Worm (Caenorhabditis elegans) whole organism, L4 larva: ENCODE results near the gene ccdc-47.

Source experiments
- F10B5.3 ChIP-seq: sonication (generic microtip); optimal IDR thresholded peaks from 2 replicates; lab custom pipeline; 2016; ENCODE audit warnings: mild to moderate bottlenecking, missing genetic modification characterization, missing compliant biosample characterization
- F26F4.8 ChIP-seq: fragments of 200-800 bp; sonication (Bioruptor generic); conservative IDR thresholded peaks from 2 replicates; pipeline ENCODE4 v1.3.6; 2022; ENCODE audit warnings: missing genetic modification characterization, missing compliant biosample characterization
- F37D6.2 ChIP-seq: sonication (generic microtip); optimal IDR thresholded peaks from 2 replicates; lab custom pipeline; 2016; ENCODE audit warnings: mild to moderate bottlenecking, missing genetic modification characterization, missing compliant biosample characterization
- F49E8.2 ChIP-seq: sonication (generic microtip); optimal IDR thresholded peaks from 2 replicates; lab custom pipeline; 2016; ENCODE audit warnings: missing compliant biosample characterization, mild to moderate bottlenecking, missing genetic modification characterization, borderline replicate concordance
- R02D3.7 ChIP-seq: fragments of 150-350 bp; sonication (generic microtip); optimal IDR thresholded peaks from 3 replicates; lab custom pipeline; 2014; ENCODE audit warnings: missing biosample characterization, missing genetic modification characterization
- T20F7.1 ChIP-seq: fragments of 200-800 bp; sonication (Bioruptor generic); optimal IDR thresholded peaks from 2 replicates; lab custom pipeline; 2018; ENCODE audit warnings: mild to moderate bottlenecking, missing genetic modification characterization, missing compliant biosample characterization
- T26A8.4 ChIP-seq: fragments of 200-800 bp; sonication (Bioruptor generic); IDR thresholded peaks from 2 replicates; pipeline ENCODE4 v1.3.6; 2022; ENCODE audit warnings: missing genetic modification characterization, missing compliant biosample characterization
- Y105C5A.15 ChIP-seq: fragments of 200-800 bp; sonication (Bioruptor generic); IDR thresholded peaks from 2 replicates; pipeline ENCODE4 v1.3.6; 2022; ENCODE audit warnings: missing genetic modification characterization, missing compliant biosample characterization
- Y5F2A.4 ChIP-seq: fragments of 200-800 bp; sonication (Bioruptor generic); optimal IDR thresholded peaks from 2 replicates; lab custom pipeline; 2018; ENCODE audit warnings: mild to moderate bottlenecking, missing genetic modification characterization, missing compliant biosample characterization
- Y75B8A.6 ChIP-seq: fragments of 200-800 bp; sonication (Bioruptor generic); IDR thresholded peaks from 2 replicates; pipeline ENCODE4 v1.3.6; 2022; ENCODE audit warnings: missing genetic modification reagents, missing genetic modification characterization, missing compliant biosample characterization
- ZK337.2 ChIP-seq: fragments of 200-800 bp; sonication (Bioruptor generic); IDR thresholded peaks from 2 replicates; pipeline ENCODE4 v1.3.6; 2022; ENCODE audit warnings: missing genetic modification reagents, missing genetic modification characterization, missing compliant biosample characterization
- arid-1 ChIP-seq: fragments of 200-800 bp; sonication (Bioruptor generic); conservative IDR thresholded peaks from 2 replicates; pipeline ENCODE4 v1.3.6; 2022; ENCODE audit warnings: missing genetic modification reagents, missing genetic modification characterization, missing compliant biosample characterization
- attf-4 ChIP-seq: sonication (generic microtip); optimal IDR thresholded peaks from 3 replicates; lab custom pipeline; 2017; ENCODE audit warnings: missing biosample characterization, missing genetic modification characterization
- ceh-62 ChIP-seq: sonication (generic microtip); optimal IDR thresholded peaks from 2 replicates; lab custom pipeline; 2017; ENCODE audit warnings: missing biosample characterization, missing genetic modification characterization
- ceh-82 ChIP-seq: sonication (generic microtip); optimal IDR thresholded peaks from 2 replicates; lab custom pipeline; 2017; ENCODE audit warnings: missing biosample characterization, missing genetic modification characterization
- ctbp-1 ChIP-seq: fragments of 200-800 bp; sonication (Bioruptor generic); IDR thresholded peaks from 2 replicates; pipeline ENCODE4 v1.3.6; 2022; ENCODE audit warnings: missing genetic modification reagents, missing genetic modification characterization, missing compliant biosample characterization
- daf-12 ChIP-seq: fragments of 150-350 bp; optimal IDR thresholded peaks from 2 replicates; lab custom pipeline; 2014; ENCODE audit warnings: missing biosample characterization, missing genetic modification reagents, missing genetic modification characterization
- dmd-6 ChIP-seq: fragments of 200-800 bp; sonication (Bioruptor generic); IDR thresholded peaks from 2 replicates; pipeline ENCODE4 v1.3.6; 2022; ENCODE audit warnings: missing genetic modification reagents, missing genetic modification characterization, missing compliant biosample characterization
- dmd-8 ChIP-seq: fragments of 200-800 bp; sonication (Bioruptor generic); IDR thresholded peaks from 2 replicates; pipeline ENCODE4 v1.3.6; 2022; ENCODE audit warnings: missing genetic modification characterization, missing compliant biosample characterization
- dmd-9 ChIP-seq: fragments of 200-800 bp; sonication (Bioruptor generic); IDR thresholded peaks from 2 replicates; pipeline ENCODE4 v1.3.6; 2022; ENCODE audit warnings: missing genetic modification reagents, missing genetic modification characterization, missing compliant biosample characterization
- egl-27 ChIP-seq: sonication (generic microtip); optimal IDR thresholded peaks from 3 replicates; lab custom pipeline; 2017; ENCODE audit warnings: missing biosample characterization, missing genetic modification reagents, missing genetic modification characterization
- fos-1 ChIP-seq: fragments of 150-350 bp; optimal IDR thresholded peaks from 2 replicates; lab custom pipeline; 2014; ENCODE audit warnings: missing biosample characterization, missing genetic modification characterization
- hlh-30 ChIP-seq: sonication (generic microtip); optimal IDR thresholded peaks from 2 replicates; lab custom pipeline; 2017; ENCODE audit warnings: antibody characterized with exemption, mild to moderate bottlenecking, missing genetic modification characterization, missing compliant biosample characterization; ENCODE audit not compliant: insufficient read depth
- hmg-1.1 ChIP-seq: fragments of 200-800 bp; sonication (Bioruptor generic); IDR thresholded peaks from 2 replicates; pipeline ENCODE4 v1.3.6; 2022; ENCODE audit warnings: missing genetic modification reagents, missing genetic modification characterization, missing compliant biosample characterization
- lin-1 ChIP-seq: fragments of 200-800 bp; sonication (Bioruptor generic); IDR thresholded peaks from 2 replicates; pipeline ENCODE4 v1.3.6; 2022; ENCODE audit warnings: missing genetic modification reagents, missing genetic modification characterization, missing compliant biosample characterization
- lin-29 ChIP-seq: fragments of 200-800 bp; sonication (Bioruptor generic); IDR thresholded peaks from 2 replicates; pipeline ENCODE4 v1.3.6; 2022; ENCODE audit warnings: missing genetic modification reagents, missing genetic modification characterization, missing compliant biosample characterization
- lir-3 ChIP-seq: sonication (generic microtip); optimal IDR thresholded peaks from 2 replicates; lab custom pipeline; 2016; ENCODE audit warnings: mild to moderate bottlenecking, missing genetic modification characterization, missing compliant biosample characterization
- lsy-2 ChIP-seq, 2 experiments: fragments of 150-350 bp in 1 of 2; sonication (generic microtip) in 1 of 2; optimal IDR thresholded peaks; 2 replicates each; lab custom pipeline; 2014 to 2017; ENCODE audit warnings: missing biosample characterization in 2 of 2, missing genetic modification characterization in 2 of 2
- madf-9 ChIP-seq: fragments of 200-800 bp; sonication (Bioruptor generic); conservative IDR thresholded peaks from 2 replicates; pipeline ENCODE4 v1.3.6; 2022; ENCODE audit warnings: missing genetic modification reagents, missing genetic modification characterization, missing compliant biosample characterization
- mep-1 ChIP-seq: fragments of 150-350 bp; sonication (generic microtip); optimal IDR thresholded peaks from 3 replicates; lab custom pipeline; 2014; ENCODE audit warnings: missing biosample characterization, missing genetic modification characterization
- mes-2 ChIP-seq: sonication (generic microtip); optimal IDR thresholded peaks from 2 replicates; lab custom pipeline; 2016; ENCODE audit warnings: missing genotype, mild to moderate bottlenecking, missing genetic modification characterization, missing compliant biosample characterization; ENCODE audit not compliant: poor library complexity, severe bottlenecking
- mxl-2 ChIP-seq: fragments of 200-800 bp; sonication (Bioruptor generic); conservative IDR thresholded peaks from 2 replicates; pipeline ENCODE4 v1.3.6; 2022; ENCODE audit warnings: missing genetic modification reagents, missing genetic modification characterization, missing compliant biosample characterization
- nhr-10 ChIP-seq: fragments of 150-350 bp; optimal IDR thresholded peaks from 2 replicates; lab custom pipeline; 2014; ENCODE audit warnings: missing biosample characterization, missing genetic modification characterization
- nhr-102 ChIP-seq: sonication (generic microtip); optimal IDR thresholded peaks from 2 replicates; lab custom pipeline; 2016; ENCODE audit warnings: mild to moderate bottlenecking, missing genetic modification characterization, moderate library complexity, missing compliant biosample characterization
- nhr-41 ChIP-seq: fragments of 200-800 bp; sonication (Bioruptor generic); IDR thresholded peaks from 2 replicates; pipeline ENCODE4 v1.3.6; 2022; ENCODE audit warnings: missing genetic modification reagents, missing genetic modification characterization, missing compliant biosample characterization
- nhr-42 ChIP-seq: fragments of 200-800 bp; sonication (Bioruptor generic); IDR thresholded peaks from 2 replicates; pipeline ENCODE4 v1.3.6; 2022; ENCODE audit warnings: missing genetic modification characterization, missing compliant biosample characterization
- nhr-48 ChIP-seq: sonication (generic microtip); optimal IDR thresholded peaks from 2 replicates; lab custom pipeline; 2016; ENCODE audit warnings: mild to moderate bottlenecking, missing genetic modification characterization, missing compliant biosample characterization
- nhr-76 ChIP-seq: fragments of 150-350 bp; optimal IDR thresholded peaks from 2 replicates; lab custom pipeline; 2014; ENCODE audit warnings: missing biosample characterization, missing genetic modification characterization
- pqm-1 ChIP-seq: sonication (generic microtip); optimal IDR thresholded peaks from 2 replicates; lab custom pipeline; 2017; ENCODE audit warnings: missing biosample characterization, missing genetic modification characterization
- saeg-2 ChIP-seq: fragments of 200-800 bp; sonication (Bioruptor generic); IDR thresholded peaks from 2 replicates; pipeline ENCODE4 v1.3.6; 2022; ENCODE audit warnings: missing genetic modification reagents, missing genetic modification characterization, missing compliant biosample characterization
- set-16 ChIP-seq: fragments of 200-800 bp; sonication (Bioruptor generic); IDR thresholded peaks from 2 replicates; pipeline ENCODE4 v1.3.6; 2022; ENCODE audit warnings: missing genetic modification reagents, missing genetic modification characterization, missing compliant biosample characterization
- snpc-1.2 ChIP-seq: fragments of 200-800 bp; sonication (Bioruptor generic); IDR thresholded peaks from 2 replicates; pipeline ENCODE4 v1.3.6; 2022; ENCODE audit warnings: missing genetic modification reagents, missing genetic modification characterization, missing compliant biosample characterization
- snpc-4 ChIP-seq: fragments of 150-350 bp; optimal IDR thresholded peaks from 2 replicates; lab custom pipeline; 2014; ENCODE audit warnings: missing biosample characterization, missing genetic modification characterization
- tag-97 ChIP-seq: fragments of 200-800 bp; sonication (Bioruptor generic); IDR thresholded peaks from 2 replicates; pipeline ENCODE4 v1.3.6; 2022; ENCODE audit warnings: missing genetic modification characterization, missing compliant biosample characterization
- tra-1 ChIP-seq: fragments of 200-800 bp; sonication (Bioruptor generic); IDR thresholded peaks from 2 replicates; pipeline ENCODE4 v1.3.6; 2022; ENCODE audit warnings: missing genetic modification reagents, missing genetic modification characterization, missing compliant biosample characterization
- unc-39 ChIP-seq: sonication (generic microtip); optimal IDR thresholded peaks from 2 replicates; lab custom pipeline; 2017; ENCODE audit warnings: missing biosample characterization, missing genetic modification characterization
- zag-1 ChIP-seq: fragments of 150-350 bp; optimal IDR thresholded peaks from 2 replicates; lab custom pipeline; 2014; ENCODE audit warnings: missing biosample characterization, missing genetic modification characterization
- ztf-7 ChIP-seq: fragments of 150-350 bp; optimal IDR thresholded peaks from 2 replicates; lab custom pipeline; 2014; ENCODE audit warnings: missing biosample characterization, missing genetic modification characterization

The ccdc-47 gene

ce11 chrIII:3931423-3931822 is 14.7 kb downstream of the ccdc-47 start, which contains the start of gene F37A8.2:
Gene F37A8.2 (minus strand): TSS chrIII:3931523.
- TF ChIP-seq T26A8.4 (GFP tag; lab: Robert Waterston, UW) (no peak), lin-29 (GFP tag; lab: Robert Waterston, UW) (no peak), dmd-8 (no peak), nhr-48 (no peak), unc-39 (tag; lab: Kevin White, UChicago) (no peak), attf-4 (tag; lab: Kevin White, UChicago) (no peak), tra-1 (GFP tag; lab: Robert Waterston, UW) (no peak), nhr-42 (GFP tag; lab: Robert Waterston, UW) (no peak)

ce11 chrIII:3935808-3936207 is 19.0 kb downstream of the ccdc-47 start, which contains the start of gene npl-10:
Gene npl-10 (minus strand): TSS chrIII:3935908.
- TF ChIP-seq mxl-2 (GFP tag; lab: Robert Waterston, UW) (no peak), Y5F2A.4 (GFP tag; lab: Kevin White, UChicago) (no peak), mes-2 (tag; lab: Kevin White, UChicago) (no peak), fos-1 (tag; lab: Kevin White, UChicago) (no peak), unc-39 (tag; lab: Kevin White, UChicago) (no peak), hmg-1.1 (no peak)
- TF ChIP-seq, all 104 proteins: peak for 0

- TF ChIP-seq snpc-4 (no peak), nhr-102 (tag; lab: Kevin White, UChicago) (no peak), ZK337.2 (GFP tag; lab: Robert Waterston, UW) (no peak), ctbp-1 (GFP tag; lab: Robert Waterston, UW) (no peak), zag-1 (tag; lab: Kevin White, UChicago) (no peak), F26F4.8 (no peak), arid-1 (no peak), lin-29 (GFP tag; lab: Robert Waterston, UW) (no peak), F10B5.3 (tag; lab: Kevin White, UChicago) (no peak), T26A8.4 (GFP tag; lab: Robert Waterston, UW) (no peak), nhr-10 (no peak), Y75B8A.6 (GFP tag; lab: Robert Waterston, UW) (no peak), daf-12 (tag; lab: Kevin White, UChicago) (no peak), Y105C5A.15 (GFP tag; lab: Robert Waterston, UW) (no peak), set-16 (no peak), pqm-1 (tag; lab: Kevin White, UChicago) (peak; percentile 62), T20F7.1 (GFP tag; lab: Kevin White, UChicago) (no peak), egl-27 (no peak), lin-1 (GFP tag; lab: Robert Waterston, UW) (no peak), F49E8.2 (tag; lab: Kevin White, UChicago) (no peak), dmd-6 (GFP tag; lab: Robert Waterston, UW) (no peak), F37D6.2 (no peak), saeg-2 (GFP tag; lab: Robert Waterston, UW) (no peak), lsy-2 (tag; optimal IDR thresholded peaks at IDR 0.05; lab: Kevin White, UChicago) (peak in 1 of 2 experiments; percentile 32), ztf-7 (tag; lab: Kevin White, UChicago) (no peak), tra-1 (GFP tag; lab: Robert Waterston, UW) (no peak), nhr-76 (tag; lab: Kevin White, UChicago) (no peak), tag-97 (GFP tag; lab: Robert Waterston, UW) (no peak), nhr-42 (GFP tag; lab: Robert Waterston, UW) (no peak), snpc-1.2 (no peak), nhr-41 (GFP tag; lab: Robert Waterston, UW) (no peak), mep-1 (no peak), fos-1 (tag; lab: Kevin White, UChicago) (no peak), madf-9 (GFP tag; lab: Robert Waterston, UW) (no peak), dmd-9 (GFP tag; lab: Robert Waterston, UW) (no peak), hlh-30 (peak; percentile 81), lir-3 (tag; lab: Kevin White, UChicago) (no peak), Y5F2A.4 (GFP tag; lab: Kevin White, UChicago) (no peak), ceh-82 (tag; lab: Kevin White, UChicago) (no peak), R02D3.7 (tag; lab: Kevin White, UChicago) (no peak), ceh-62 (tag; lab: Kevin White, UChicago) (no peak)
Observed at ce11 chrIII:3952058-3952457, 35.3 kb downstream of the ccdc-47 start.
